Worm (Caenorhabditis elegans) whole organism, L4 larva: ENCODE data around the gene Y17D7B.3.

ENCODE experiments used
- D1046.2 ChIP-seq: fragments of 200-800 bp; sonication (Bioruptor generic); IDR thresholded peaks from 2 replicates; pipeline ENCODE4 v1.3.6; 2022; ENCODE audit warnings: missing genetic modification characterization, missing compliant biosample characterization
- F10B5.3 ChIP-seq: sonication (generic microtip); optimal IDR thresholded peaks from 2 replicates; lab custom pipeline; 2016; ENCODE audit warnings: mild to moderate bottlenecking, missing genetic modification characterization, missing compliant biosample characterization
- F44E2.7 ChIP-seq: fragments of 200-800 bp; sonication (Bioruptor generic); IDR thresholded peaks from 2 replicates; pipeline ENCODE4 v2.1.2; 2022; ENCODE audit warnings: missing genetic modification characterization, missing compliant biosample characterization
- F49E8.2 ChIP-seq: sonication (generic microtip); optimal IDR thresholded peaks from 2 replicates; lab custom pipeline; 2016; ENCODE audit warnings: missing compliant biosample characterization, mild to moderate bottlenecking, missing genetic modification characterization, borderline replicate concordance
- T20F7.1 ChIP-seq: fragments of 200-800 bp; sonication (Bioruptor generic); optimal IDR thresholded peaks from 2 replicates; lab custom pipeline; 2018; ENCODE audit warnings: mild to moderate bottlenecking, missing genetic modification characterization, missing compliant biosample characterization
- Y48G9A.11 ChIP-seq: fragments of 200-800 bp; sonication (Bioruptor generic); IDR thresholded peaks from 2 replicates; pipeline ENCODE4 v1.3.6; 2022; ENCODE audit warnings: missing genetic modification reagents, missing genetic modification characterization, missing compliant biosample characterization
- aha-1 ChIP-seq: fragments of 150-350 bp; peaks from one replicate; lab custom pipeline; 2014; ENCODE audit warnings: missing biosample characterization, missing genetic modification characterization
- arid-1 ChIP-seq: fragments of 200-800 bp; sonication (Bioruptor generic); conservative IDR thresholded peaks from 2 replicates; pipeline ENCODE4 v1.3.6; 2022; ENCODE audit warnings: missing genetic modification reagents, missing genetic modification characterization, missing compliant biosample characterization
- ceh-32 ChIP-seq: sonication (generic microtip); optimal IDR thresholded peaks from 2 replicates; lab custom pipeline; 2016; ENCODE audit warnings: mild to moderate bottlenecking, missing genetic modification characterization, missing compliant biosample characterization; ENCODE audit not compliant: poor library complexity
- ceh-82 ChIP-seq: sonication (generic microtip); optimal IDR thresholded peaks from 2 replicates; lab custom pipeline; 2017; ENCODE audit warnings: missing biosample characterization, missing genetic modification characterization
- ces-1 ChIP-seq: fragments of 150-350 bp; sonication (generic microtip); optimal IDR thresholded peaks from 4 replicates; lab custom pipeline; 2014; ENCODE audit warnings: missing biosample characterization, missing genetic modification reagents, missing genetic modification characterization
- daf-12 ChIP-seq: fragments of 150-350 bp; optimal IDR thresholded peaks from 2 replicates; lab custom pipeline; 2014; ENCODE audit warnings: missing biosample characterization, missing genetic modification reagents, missing genetic modification characterization
- daf-16 ChIP-seq, 3 experiments: sonication (generic microtip); optimal IDR thresholded peaks; 2 replicates each; lab custom pipeline; 2016 to 2017; ENCODE audit warnings: missing genetic modification characterization in 3 of 3, missing genetic modification reagents in 3 of 3, mild to moderate bottlenecking in 2 of 3, missing compliant biosample characterization in 2 of 3, missing biosample characterization in 1 of 3, moderate library complexity in 1 of 3
- daf-8 ChIP-seq: fragments of 200-800 bp; sonication (Bioruptor generic); IDR thresholded peaks from 2 replicates; pipeline ENCODE4 v1.3.6; 2022; ENCODE audit warnings: missing genetic modification characterization, missing compliant biosample characterization
- dmd-6 ChIP-seq: fragments of 200-800 bp; sonication (Bioruptor generic); IDR thresholded peaks from 2 replicates; pipeline ENCODE4 v1.3.6; 2022; ENCODE audit warnings: missing genetic modification reagents, missing genetic modification characterization, missing compliant biosample characterization
- duxl-1 ChIP-seq: sonication (generic microtip); optimal IDR thresholded peaks from 2 replicates; lab custom pipeline; 2016; ENCODE audit warnings: mild to moderate bottlenecking, missing genetic modification characterization, moderate library complexity, missing compliant biosample characterization; ENCODE audit not compliant: poor library complexity
- egl-43 ChIP-seq: fragments of 200-800 bp; sonication (Bioruptor generic); IDR thresholded peaks from 2 replicates; pipeline ENCODE4 v1.3.6; 2022; ENCODE audit warnings: missing genetic modification reagents, missing genetic modification characterization, missing compliant biosample characterization
- fkh-10 ChIP-seq: fragments of 150-350 bp; optimal IDR thresholded peaks from 2 replicates; lab custom pipeline; 2014; ENCODE audit warnings: missing biosample characterization, missing genetic modification reagents, missing genetic modification characterization
- lim-7 ChIP-seq: fragments of 200-800 bp; sonication (Bioruptor generic); IDR thresholded peaks from 2 replicates; pipeline ENCODE4 v1.3.6; 2022; ENCODE audit warnings: missing genetic modification characterization, missing compliant biosample characterization
- lin-1 ChIP-seq: fragments of 200-800 bp; sonication (Bioruptor generic); IDR thresholded peaks from 2 replicates; pipeline ENCODE4 v1.3.6; 2022; ENCODE audit warnings: missing genetic modification reagents, missing genetic modification characterization, missing compliant biosample characterization
- lin-13 ChIP-seq: fragments of 150-350 bp; optimal IDR thresholded peaks from 2 replicates; lab custom pipeline; 2014; ENCODE audit warnings: missing biosample characterization, missing genetic modification reagents, missing genetic modification characterization
- lin-38 ChIP-seq: fragments of 200-800 bp; sonication (Bioruptor generic); IDR thresholded peaks from 2 replicates; pipeline ENCODE4 v1.3.6; 2022; ENCODE audit warnings: missing genetic modification reagents, missing genetic modification characterization, missing compliant biosample characterization
- lir-3 ChIP-seq: sonication (generic microtip); optimal IDR thresholded peaks from 2 replicates; lab custom pipeline; 2016; ENCODE audit warnings: mild to moderate bottlenecking, missing genetic modification characterization, missing compliant biosample characterization
- lsy-2 ChIP-seq, 2 experiments: fragments of 150-350 bp in 1 of 2; sonication (generic microtip) in 1 of 2; optimal IDR thresholded peaks; 2 replicates each; lab custom pipeline; 2014 to 2017; ENCODE audit warnings: missing biosample characterization in 2 of 2, missing genetic modification characterization in 2 of 2
- madf-9 ChIP-seq: fragments of 200-800 bp; sonication (Bioruptor generic); conservative IDR thresholded peaks from 2 replicates; pipeline ENCODE4 v1.3.6; 2022; ENCODE audit warnings: missing genetic modification reagents, missing genetic modification characterization, missing compliant biosample characterization
- mdt-29 ChIP-seq: fragments of 200-800 bp; sonication (Bioruptor generic); IDR thresholded peaks from 2 replicates; pipeline ENCODE4 v1.3.6; 2022; ENCODE audit warnings: missing genetic modification reagents, missing genetic modification characterization, missing compliant biosample characterization
- mep-1 ChIP-seq: fragments of 150-350 bp; sonication (generic microtip); optimal IDR thresholded peaks from 3 replicates; lab custom pipeline; 2014; ENCODE audit warnings: missing biosample characterization, missing genetic modification characterization
- mes-2 ChIP-seq: sonication (generic microtip); optimal IDR thresholded peaks from 2 replicates; lab custom pipeline; 2016; ENCODE audit warnings: missing genotype, mild to moderate bottlenecking, missing genetic modification characterization, missing compliant biosample characterization; ENCODE audit not compliant: poor library complexity, severe bottlenecking
- mxl-3 ChIP-seq: fragments of 200-800 bp; sonication (Bioruptor generic); optimal IDR thresholded peaks from 2 replicates; lab custom pipeline; 2018; ENCODE audit warnings: mild to moderate bottlenecking, missing genetic modification characterization, missing compliant biosample characterization
- nhr-237 ChIP-seq: sonication (generic microtip); optimal IDR thresholded peaks from 2 replicates; lab custom pipeline; 2017; ENCODE audit warnings: missing biosample characterization, missing genetic modification characterization
- nhr-28 ChIP-seq: fragments of 150-350 bp; optimal IDR thresholded peaks from 2 replicates; lab custom pipeline; 2014; ENCODE audit warnings: missing biosample characterization, missing genetic modification characterization
- nhr-41 ChIP-seq: fragments of 200-800 bp; sonication (Bioruptor generic); IDR thresholded peaks from 2 replicates; pipeline ENCODE4 v1.3.6; 2022; ENCODE audit warnings: missing genetic modification reagents, missing genetic modification characterization, missing compliant biosample characterization
- nhr-42 ChIP-seq: fragments of 200-800 bp; sonication (Bioruptor generic); IDR thresholded peaks from 2 replicates; pipeline ENCODE4 v1.3.6; 2022; ENCODE audit warnings: missing genetic modification characterization, missing compliant biosample characterization
- nhr-76 ChIP-seq: fragments of 150-350 bp; optimal IDR thresholded peaks from 2 replicates; lab custom pipeline; 2014; ENCODE audit warnings: missing biosample characterization, missing genetic modification characterization
- pha-4 ChIP-seq, 2 experiments: fragments of 150-350 bp in 1 of 2; fragments of 200-800 bp in 1 of 2; sonication (Bioruptor generic) in 1 of 2; IDR thresholded peaks in 1 of 2; optimal IDR thresholded peaks in 1 of 2; 2 replicates each; pipeline versions ENCODE4 v1.3.6 to Lab custom; 2014 to 2022; ENCODE audit warnings: missing genetic modification characterization in 2 of 2, missing genetic modification reagents in 2 of 2, missing biosample characterization in 1 of 2, missing compliant biosample characterization in 1 of 2
- spr-1 ChIP-seq: sonication (generic microtip); optimal IDR thresholded peaks from 2 replicates; lab custom pipeline; 2016; ENCODE audit warnings: mild to moderate bottlenecking, missing genetic modification characterization, missing compliant biosample characterization
- spr-3 ChIP-seq: fragments of 200-800 bp; sonication (Bioruptor generic); optimal IDR thresholded peaks from 2 replicates; lab custom pipeline; 2018; ENCODE audit warnings: mild to moderate bottlenecking, missing genetic modification characterization, missing compliant biosample characterization
- tag-97 ChIP-seq: fragments of 200-800 bp; sonication (Bioruptor generic); IDR thresholded peaks from 2 replicates; pipeline ENCODE4 v1.3.6; 2022; ENCODE audit warnings: missing genetic modification characterization, missing compliant biosample characterization
- tra-1 ChIP-seq: fragments of 200-800 bp; sonication (Bioruptor generic); IDR thresholded peaks from 2 replicates; pipeline ENCODE4 v1.3.6; 2022; ENCODE audit warnings: missing genetic modification reagents, missing genetic modification characterization, missing compliant biosample characterization
- unc-130 ChIP-seq: sonication (generic microtip); optimal IDR thresholded peaks from 2 replicates; lab custom pipeline; 2016; ENCODE audit warnings: missing genetic modification reagents, missing genetic modification characterization, missing compliant biosample characterization
- unc-62 ChIP-seq, 3 experiments: fragments of 150-350 bp in 1 of 3; sonication (generic microtip); optimal IDR thresholded peaks in 2 of 3; peaks in 1 of 3; 1 replicate in 1 of 3; 2 replicates in 2 of 3; lab custom pipeline; 2014 to 2017; ENCODE audit warnings: missing biosample characterization in 3 of 3, missing genetic modification characterization in 3 of 3, missing genetic modification reagents in 3 of 3, missing genotype in 1 of 3
- zag-1 ChIP-seq: fragments of 150-350 bp; optimal IDR thresholded peaks from 2 replicates; lab custom pipeline; 2014; ENCODE audit warnings: missing biosample characterization, missing genetic modification characterization
- zfp-2 ChIP-seq: sonication (generic microtip); optimal IDR thresholded peaks from 2 replicates; lab custom pipeline; 2016; ENCODE audit warnings: mild to moderate bottlenecking, missing genetic modification characterization, missing compliant biosample characterization
- zip-11 ChIP-seq: fragments of 200-800 bp; sonication (Bioruptor generic); IDR thresholded peaks from 2 replicates; pipeline ENCODE4 v1.3.6; 2022; ENCODE audit warnings: missing genetic modification characterization, missing compliant biosample characterization

Gene Y17D7B.3

ce11 chrV:18782747-18783146, 3.8 kb downstream of the Y17D7B.3 start (continued):
- TF ChIP-seq pha-4 (GFP tag; IDR thresholded peaks at IDR 0.05; lab: Robert Waterston, UW) = no peak
- no peak for TF ChIP-seq pha-4 (tag; optimal IDR thresholded peaks at IDR 0.05; lab: Kevin White, UChicago)
- no peak for TF ChIP-seq mxl-3 (GFP tag; lab: Kevin White, UChicago)
- TF ChIP-seq arid-1 (GFP tag; lab: Robert Waterston, UW) = no peak
- TF ChIP-seq F10B5.3 = no peak
- peak; percentile 87 for TF ChIP-seq dmd-6 (GFP tag; lab: Robert Waterston, UW)

- no peak for TF ChIP-seq T20F7.1
- no peak for TF ChIP-seq nhr-41 (GFP tag; lab: Robert Waterston, UW)
- no peak for TF ChIP-seq spr-1
- no peak for TF ChIP-seq nhr-237 (tag; lab: Kevin White, UChicago)
- TF ChIP-seq spr-3 = no peak
- TF ChIP-seq lir-3 (tag; lab: Kevin White, UChicago) = no peak
- TF ChIP-seq pha-4 (GFP tag; IDR thresholded peaks at IDR 0.05; lab: Robert Waterston, UW) = 0 out of 2 replicates have a peak, but pooled peaks have one; percentile 31
- no peak for TF ChIP-seq pha-4 (tag; optimal IDR thresholded peaks at IDR 0.05; lab: Kevin White, UChicago)
- TF ChIP-seq mep-1 (tag; lab: Kevin White, UChicago) = no peak
- no peak for TF ChIP-seq F44E2.7 (GFP tag; lab: Robert Waterston, UW)
- TF ChIP-seq D1046.2 (GFP tag; lab: Robert Waterston, UW) = no peak
- TF ChIP-seq fkh-10 = no peak
- 0 out of 2 replicates have a peak, but pooled peaks have one; percentile 15 for TF ChIP-seq tra-1
- peak; percentile 49 for TF ChIP-seq lin-13 (GFP tag; lab: Kevin White, UChicago)
- no peak for TF ChIP-seq lim-7 (GFP tag; lab: Robert Waterston, UW)
- TF ChIP-seq unc-62 (GFP tag; optimal IDR thresholded peaks at IDR 0.05 in 1 of 2; lab: Kevin White, UChicago) = peak in 1 of 2 experiments; percentile 41
- TF ChIP-seq unc-62 (tag; optimal IDR thresholded peaks at IDR 0.05; lab: Kevin White, UChicago) = no peak
- TF ChIP-seq zag-1 (tag; lab: Kevin White, UChicago) = no peak
- 0 out of 2 replicates have a peak, but pooled peaks have one; percentile 12 for TF ChIP-seq lin-38 (GFP tag; lab: Robert Waterston, UW)
- TF ChIP-seq F10B5.3 = no peak
- TF ChIP-seq madf-9 (GFP tag; lab: Robert Waterston, UW) = no peak
- no peak for TF ChIP-seq lsy-2 (tag; optimal IDR thresholded peaks at IDR 0.05; lab: Kevin White, UChicago)
- TF ChIP-seq egl-43 (GFP tag; lab: Robert Waterston, UW) = 0 out of 2 replicates have a peak, but pooled peaks have one; percentile 17
- TF ChIP-seq ces-1 = no peak
- TF ChIP-seq nhr-28 (tag; lab: Kevin White, UChicago) = no peak
Observed at ce11 chrV:18780605-18781004, 6.0 kb downstream of the Y17D7B.3 start.

- no peak for TF ChIP-seq dmd-6 (GFP tag; lab: Robert Waterston, UW)
- TF ChIP-seq D1046.2 (GFP tag; lab: Robert Waterston, UW) = no peak
- no peak for TF ChIP-seq F49E8.2
- TF ChIP-seq unc-130 (GFP tag; lab: Kevin White, UChicago) = no peak
- TF ChIP-seq daf-16 (GFP tag; optimal IDR thresholded peaks at IDR 0.05; lab: Kevin White, UChicago) = no peak
- TF ChIP-seq daf-16 (tag; optimal IDR thresholded peaks at IDR 0.05; lab: Kevin White, UChicago) = no peak
- TF ChIP-seq duxl-1 (tag; lab: Kevin White, UChicago) = peak; percentile 57
- TF ChIP-seq Y48G9A.11 = 0 out of 2 replicates have a peak, but pooled peaks have one; percentile 9
- TF ChIP-seq lim-7 (GFP tag; lab: Robert Waterston, UW) = no peak
- no peak for TF ChIP-seq zip-11 (GFP tag; lab: Robert Waterston, UW)
- no peak for TF ChIP-seq lir-3 (tag; lab: Kevin White, UChicago)
- no peak for TF ChIP-seq zfp-2 (tag; lab: Kevin White, UChicago)
- TF ChIP-seq spr-3 = no peak
- no peak for TF ChIP-seq daf-12 (tag; lab: Kevin White, UChicago)
- no peak for TF ChIP-seq ceh-32 (tag; lab: Kevin White, UChicago)
- peak; percentile 95 for TF ChIP-seq aha-1 (tag; lab: Kevin White, UChicago)
- no peak for TF ChIP-seq nhr-76 (tag; lab: Kevin White, UChicago)
- peak in 1 of 2 experiments; percentile 66 for TF ChIP-seq unc-62 (GFP tag; optimal IDR thresholded peaks at IDR 0.05 in 1 of 2; lab: Kevin White, UChicago)
- no peak for TF ChIP-seq unc-62 (tag; optimal IDR thresholded peaks at IDR 0.05; lab: Kevin White, UChicago)
- 0 out of 2 replicates have a peak, but pooled peaks have one; percentile 51 for TF ChIP-seq nhr-42 (GFP tag; lab: Robert Waterston, UW)
- TF ChIP-seq zag-1 (tag; lab: Kevin White, UChicago) = no peak
- no peak for TF ChIP-seq ceh-82 (tag; lab: Kevin White, UChicago)
- no peak for TF ChIP-seq nhr-41 (GFP tag; lab: Robert Waterston, UW)
- TF ChIP-seq lin-1 (GFP tag; lab: Robert Waterston, UW) = no peak
- no peak for TF ChIP-seq mdt-29 (GFP tag; lab: Robert Waterston, UW)
- TF ChIP-seq daf-8 (GFP tag; lab: Robert Waterston, UW) = no peak
- no peak for TF ChIP-seq mes-2 (tag; lab: Kevin White, UChicago)
- no peak for TF ChIP-seq tag-97 (GFP tag; lab: Robert Waterston, UW)
Observed at ce11 chrV:18776245-18776737, 10.3 kb downstream of the Y17D7B.3 start, which contains the start of gene Y17D7B.4. TSS of gene Y17D7B.4 (minus strand) at chrV:18776687.
